Worm (Caenorhabditis elegans) whole organism, L2 larva: ENCODE results near the gene M02D8.6.

Source experiments
- C34F6.9 ChIP-seq: fragments of 150-350 bp; optimal IDR thresholded peaks from 2 replicates; lab custom pipeline; 2014; ENCODE audit warnings: missing biosample characterization, missing genetic modification characterization
- R02D3.7 ChIP-seq: fragments of 150-350 bp; optimal IDR thresholded peaks from 2 replicates; lab custom pipeline; 2014; ENCODE audit warnings: missing biosample characterization, missing genetic modification characterization
- Y55F3AM.14 ChIP-seq: fragments of 200-800 bp; sonication (Bioruptor generic); optimal IDR thresholded peaks from 2 replicates; lab custom pipeline; 2018; ENCODE audit warnings: mild to moderate bottlenecking, missing genetic modification characterization, missing compliant biosample characterization
- blmp-1 ChIP-seq: sonication (generic microtip); optimal IDR thresholded peaks from 2 replicates; lab custom pipeline; 2017; ENCODE audit warnings: missing genetic modification characterization, mild to moderate bottlenecking, missing compliant biosample characterization, antibody characterized with exemption, moderate library complexity; ENCODE audit not compliant: insufficient read depth
- ceh-82 ChIP-seq: fragments of 150-350 bp; optimal IDR thresholded peaks from 2 replicates; lab custom pipeline; 2014; ENCODE audit warnings: missing biosample characterization, missing genetic modification characterization
- crh-2 ChIP-seq: sonication (generic microtip); optimal IDR thresholded peaks from 2 replicates; lab custom pipeline; 2017; ENCODE audit warnings: missing biosample characterization, missing genetic modification characterization
- egl-27 ChIP-seq: sonication (generic microtip); optimal IDR thresholded peaks from 3 replicates; lab custom pipeline; 2017; ENCODE audit warnings: missing biosample characterization, missing genetic modification reagents, missing genetic modification characterization
- elt-3 ChIP-seq: sonication (generic microtip); optimal IDR thresholded peaks from 2 replicates; lab custom pipeline; 2017; ENCODE audit warnings: missing biosample characterization, missing genetic modification characterization
- fos-1 ChIP-seq: fragments of 150-350 bp; optimal IDR thresholded peaks from 2 replicates; lab custom pipeline; 2014; ENCODE audit warnings: missing biosample characterization, missing genetic modification characterization
- gmeb-1 ChIP-seq: fragments of 150-350 bp; optimal IDR thresholded peaks from 2 replicates; lab custom pipeline; 2014; ENCODE audit warnings: missing biosample characterization, missing genetic modification characterization
- lin-11 ChIP-seq: fragments of 150-350 bp; sonication (generic microtip); optimal IDR thresholded peaks from 2 replicates; lab custom pipeline; 2014; ENCODE audit warnings: missing biosample characterization, missing genetic modification characterization, inconsistent platforms, mixed read lengths
- lin-13 ChIP-seq: fragments of 150-350 bp; optimal IDR thresholded peaks from 2 replicates; lab custom pipeline; 2014; ENCODE audit warnings: missing biosample characterization, missing genetic modification reagents, missing genetic modification characterization
- lin-39 ChIP-seq: fragments of 150-350 bp; optimal IDR thresholded peaks from 2 replicates; lab custom pipeline; 2014; ENCODE audit warnings: missing biosample characterization, missing genetic modification reagents, missing genetic modification characterization
- lsy-2 ChIP-seq, 2 experiments: fragments of 150-350 bp in 1 of 2; sonication (generic microtip) in 1 of 2; optimal IDR thresholded peaks; 2 replicates each; lab custom pipeline; 2014 to 2017; ENCODE audit warnings: missing biosample characterization in 2 of 2, missing genetic modification characterization in 2 of 2
- mbf-1 ChIP-seq: sonication (generic microtip); optimal IDR thresholded peaks from 2 replicates; lab custom pipeline; 2017; ENCODE audit warnings: missing biosample characterization, missing genetic modification characterization
- mdl-1 ChIP-seq, 2 experiments: fragments of 150-350 bp in 1 of 2; sonication (generic microtip) in 1 of 2; optimal IDR thresholded peaks; 2 replicates each; lab custom pipeline; 2017; ENCODE audit warnings: missing biosample characterization in 2 of 2, missing genetic modification characterization in 2 of 2
- nhr-10 ChIP-seq: sonication (generic microtip); optimal IDR thresholded peaks from 2 replicates; lab custom pipeline; 2017; ENCODE audit warnings: missing biosample characterization, missing genetic modification characterization
- nhr-11 ChIP-seq: fragments of 150-350 bp; optimal IDR thresholded peaks from 2 replicates; lab custom pipeline; 2014; ENCODE audit warnings: missing biosample characterization, missing genetic modification characterization
- nhr-129 ChIP-seq: fragments of 150-350 bp; optimal IDR thresholded peaks from 2 replicates; lab custom pipeline; 2014; ENCODE audit warnings: missing biosample characterization, missing genetic modification characterization
- nhr-21 ChIP-seq: fragments of 150-350 bp; optimal IDR thresholded peaks from 2 replicates; lab custom pipeline; 2014; ENCODE audit warnings: missing biosample characterization, missing genetic modification characterization
- nhr-25 ChIP-seq: fragments of 150-350 bp; sonication (generic microtip); optimal IDR thresholded peaks from 3 replicates; lab custom pipeline; 2014; ENCODE audit warnings: missing biosample characterization, missing genetic modification characterization
- nhr-6 ChIP-seq: fragments of 150-350 bp; optimal IDR thresholded peaks from 2 replicates; lab custom pipeline; 2014; ENCODE audit warnings: missing biosample characterization, missing genetic modification characterization
- nhr-77 ChIP-seq: fragments of 150-350 bp; optimal IDR thresholded peaks from 2 replicates; lab custom pipeline; 2014; ENCODE audit warnings: missing biosample characterization, missing genetic modification characterization
- peb-1 ChIP-seq: fragments of 150-350 bp; optimal IDR thresholded peaks from 2 replicates; lab custom pipeline; 2014; ENCODE audit warnings: missing biosample characterization, missing genetic modification characterization
- sem-4 ChIP-seq: fragments of 150-350 bp; optimal IDR thresholded peaks from 2 replicates; lab custom pipeline; 2014; ENCODE audit warnings: missing biosample characterization, missing genetic modification reagents, missing genetic modification characterization
- sma-3 ChIP-seq: sonication (generic microtip); optimal IDR thresholded peaks from 2 replicates; lab custom pipeline; 2016; ENCODE audit warnings: missing genetic modification reagents, missing genetic modification characterization, missing compliant biosample characterization
- sma-9 ChIP-seq, 2 experiments: fragments of 150-350 bp in 1 of 2; sonication (generic microtip) in 1 of 2; optimal IDR thresholded peaks; 2 replicates each; lab custom pipeline; 2014 to 2016; ENCODE audit warnings: missing genetic modification characterization in 2 of 2, mild to moderate bottlenecking in 1 of 2, missing biosample characterization in 1 of 2, missing compliant biosample characterization in 1 of 2, missing genetic modification reagents in 1 of 2, moderate library complexity in 1 of 2
- snpc-4 ChIP-seq: fragments of 150-350 bp; optimal IDR thresholded peaks from 2 replicates; lab custom pipeline; 2014; ENCODE audit warnings: missing biosample characterization, missing genetic modification characterization
- zag-1 ChIP-seq: fragments of 150-350 bp; optimal IDR thresholded peaks from 2 replicates; lab custom pipeline; 2014; ENCODE audit warnings: missing biosample characterization, missing genetic modification characterization
- ztf-11 ChIP-seq: sonication (generic microtip); optimal IDR thresholded peaks from 2 replicates; lab custom pipeline; 2017; ENCODE audit warnings: missing biosample characterization, missing genetic modification characterization
- ztf-4 ChIP-seq: fragments of 150-350 bp; optimal IDR thresholded peaks from 2 replicates; lab custom pipeline; 2014; ENCODE audit warnings: missing biosample characterization, missing genetic modification characterization

The M02D8.6 gene

DNA sequence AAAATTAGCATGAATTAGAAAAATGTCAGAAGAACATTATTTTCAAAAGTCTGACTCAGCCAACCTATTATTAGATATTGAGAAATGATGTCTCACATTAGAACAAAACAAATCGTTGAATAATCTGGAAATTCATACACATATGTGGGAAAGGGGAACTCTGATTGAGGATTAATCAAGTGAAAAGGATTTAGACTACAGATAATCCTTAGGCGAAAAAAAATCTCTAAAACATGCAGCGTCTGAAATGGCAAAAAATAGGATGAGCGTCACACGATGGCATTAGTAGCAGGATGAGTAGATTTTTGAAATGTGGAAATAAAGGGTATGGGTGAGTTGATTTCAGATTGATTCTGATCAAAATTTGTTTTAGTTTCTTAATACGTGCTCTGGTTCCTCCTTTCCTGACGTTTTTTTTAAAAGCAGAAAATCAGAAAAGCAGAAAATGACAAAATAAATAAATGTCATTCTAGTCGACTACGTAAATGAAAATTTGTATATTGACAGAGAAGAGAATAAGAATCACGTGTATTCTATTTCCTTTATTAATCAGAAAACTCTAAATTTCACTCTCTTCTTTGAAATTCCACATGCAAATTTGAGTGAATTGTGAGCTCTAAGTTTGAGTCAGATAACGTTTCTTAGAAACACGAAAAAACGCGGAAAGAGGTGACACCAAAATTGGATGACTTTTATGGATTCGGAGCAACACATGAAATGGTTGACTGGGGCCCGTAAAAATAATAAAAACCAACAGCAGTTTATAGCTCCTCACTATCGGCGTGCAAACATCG lies 12.7 kb upstream of the M02D8.6 start:
- no peak for TF ChIP-seq mbf-1
- TF ChIP-seq nhr-11, result no peak
- no peak for TF ChIP-seq blmp-1 (tag; lab: Kevin White, UChicago)
- TF ChIP-seq mdl-1 (tag; optimal IDR thresholded peaks at IDR 0.05; lab: Kevin White, UChicago), result no peak
- TF ChIP-seq ztf-4, result no peak
- TF ChIP-seq ceh-82, result no peak
- no peak for TF ChIP-seq elt-3 (tag; lab: Kevin White, UChicago)
- TF ChIP-seq zag-1, result no peak
- no peak for TF ChIP-seq crh-2 (tag; lab: Kevin White, UChicago)
- no peak for TF ChIP-seq lin-13 (GFP tag; lab: Kevin White, UChicago)
- TF ChIP-seq C34F6.9 (tag; lab: Kevin White, UChicago), result no peak
- no peak for TF ChIP-seq ztf-11 (tag; lab: Kevin White, UChicago)
- TF ChIP-seq lin-39 (tag; lab: Kevin White, UChicago), result no peak
- no peak for TF ChIP-seq sma-3
- no peak for TF ChIP-seq nhr-10
- no peak for TF ChIP-seq gmeb-1 (tag; lab: Kevin White, UChicago)
- TF ChIP-seq lin-11 (tag; lab: Kevin White, UChicago), result no peak

DNA sequence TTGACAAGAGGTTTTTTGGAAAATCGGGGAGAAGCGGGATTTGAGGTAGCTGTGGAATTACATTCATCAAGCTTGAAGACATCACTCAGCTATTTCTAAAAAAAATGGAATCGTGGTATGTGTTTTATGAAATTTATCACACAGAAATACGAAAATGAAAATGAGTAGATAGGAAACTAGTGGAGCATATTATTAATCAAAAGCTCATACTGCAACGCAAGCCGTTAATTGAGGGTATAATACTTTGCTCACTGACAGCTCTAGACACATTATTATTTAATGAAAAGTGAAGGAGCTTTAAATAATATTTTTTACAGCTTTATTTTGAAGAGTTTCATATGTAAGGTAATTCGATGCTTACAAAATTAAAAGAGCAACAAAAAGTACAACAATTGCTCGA lies 11.2 kb upstream of the M02D8.6 start, which contains the start of gene M02D8.7:
Gene M02D8.7, minus strand, starts transcription at position 101 of the 400 bp plus-strand sequence.
- TF ChIP-seq egl-27 (tag; lab: Kevin White, UChicago) (no peak), elt-3 (tag; lab: Kevin White, UChicago) (no peak), nhr-129 (tag; lab: Kevin White, UChicago) (no peak)

DNA sequence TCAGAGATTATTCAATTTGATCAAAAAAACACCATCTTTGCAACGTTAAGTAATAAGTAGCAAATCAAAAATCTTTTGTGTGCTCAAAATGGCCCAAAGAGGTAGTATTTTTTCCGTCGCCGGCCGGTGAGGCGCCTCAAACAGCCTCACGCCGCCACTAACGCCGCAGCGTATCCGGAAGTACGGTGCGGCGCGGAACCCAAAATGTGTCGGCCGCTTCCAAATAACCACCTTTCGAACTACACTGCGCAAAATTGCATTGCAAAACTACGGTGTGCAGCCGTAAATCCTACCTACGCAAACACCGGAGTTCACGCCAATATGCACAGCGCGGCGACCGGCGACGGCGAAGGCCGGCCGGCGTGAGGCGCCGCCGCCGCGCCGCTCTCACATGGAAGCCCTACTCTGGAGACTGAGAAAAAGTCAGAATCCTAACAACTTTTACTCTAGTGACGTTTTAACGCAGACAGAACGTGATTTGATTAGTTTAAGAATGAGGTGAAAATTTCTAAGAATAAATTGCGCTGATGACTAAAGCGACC lies 10.0 kb upstream of the M02D8.6 start:
- TF ChIP-seq lin-13 (GFP tag; lab: Kevin White, UChicago) (no peak), snpc-4 (peak; percentile 1)
- TF ChIP-seq, all 48 proteins: peak for 1

DNA sequence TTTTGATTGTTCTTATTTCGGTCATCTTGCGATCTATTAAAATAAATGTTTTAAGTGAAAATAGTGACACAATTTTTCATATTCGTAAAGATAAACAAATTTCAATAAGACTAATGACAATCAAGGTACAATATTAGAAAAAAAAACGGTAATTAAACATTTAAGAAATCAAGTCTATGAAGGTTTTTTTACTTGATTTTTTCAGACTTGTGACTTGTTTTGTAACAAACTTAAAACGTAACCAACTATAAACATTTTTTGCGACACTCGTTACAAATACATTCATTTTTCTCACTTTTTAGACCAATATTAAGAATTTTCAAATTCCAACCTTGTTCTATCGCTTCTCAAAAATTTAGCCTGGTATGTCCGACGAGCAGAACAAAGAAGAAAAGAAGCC lies 7.7 kb upstream of the M02D8.6 start, which contains the start of gene M02D8.2:
Gene M02D8.2, plus strand, starts transcription at position 301 of the 400 bp plus-strand sequence.
- no peak for TF ChIP-seq egl-27 (tag; lab: Kevin White, UChicago)
- TF ChIP-seq nhr-77, result no peak
- TF ChIP-seq nhr-6, result no peak
- no peak for TF ChIP-seq mdl-1 (tag; optimal IDR thresholded peaks at IDR 0.05; lab: Kevin White, UChicago)
- TF ChIP-seq R02D3.7 (tag; lab: Kevin White, UChicago), result no peak
- TF ChIP-seq peb-1 (tag; lab: Kevin White, UChicago), result no peak
- no peak for TF ChIP-seq Y55F3AM.14 (GFP tag; lab: Kevin White, UChicago)

DNA sequence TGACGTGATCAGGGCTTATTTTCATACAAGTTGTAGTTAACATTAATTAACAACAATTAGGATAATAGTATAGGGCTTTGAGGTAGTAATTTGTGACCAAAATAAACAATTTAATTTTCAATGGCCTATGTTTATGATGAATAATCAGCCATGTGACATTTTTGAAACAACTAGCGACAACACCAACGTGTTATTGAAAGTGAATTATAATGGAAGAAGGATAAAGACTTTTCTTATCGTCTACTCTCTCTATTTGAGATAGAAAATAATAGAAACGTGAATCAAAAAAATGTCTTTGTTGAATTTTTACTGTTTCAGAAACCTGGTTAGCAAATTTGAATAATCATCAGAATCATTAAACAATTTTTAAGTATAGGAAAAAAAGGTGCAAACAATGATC lies 6.1 kb upstream of the M02D8.6 start:
- no peak for TF ChIP-seq Y55F3AM.14 (GFP tag; lab: Kevin White, UChicago)

DNA sequence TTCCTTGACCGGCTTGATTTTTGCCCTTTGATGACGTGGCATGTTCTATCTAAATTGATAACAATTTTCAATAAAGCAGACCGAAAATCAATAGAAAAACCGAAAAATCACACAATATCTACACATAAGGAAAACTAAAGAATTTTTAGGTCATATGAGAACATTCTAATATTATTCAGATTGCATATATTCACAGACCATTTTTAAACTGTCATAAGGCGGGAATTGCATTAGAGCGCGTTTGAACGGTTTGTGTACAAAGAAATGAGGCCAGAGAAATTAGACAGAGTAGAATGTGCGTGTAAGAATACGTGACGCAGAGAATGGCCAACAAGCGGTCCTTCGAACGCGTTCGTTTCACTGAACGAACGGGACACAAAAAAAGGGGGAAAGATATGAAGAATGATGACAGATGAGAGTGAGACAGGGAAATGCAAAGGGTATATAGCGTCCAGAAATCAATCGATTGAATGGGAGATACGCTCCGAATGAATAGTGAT lies 5.3 kb upstream of the M02D8.6 start, which contains the start of gene M02D8.3:
Gene M02D8.3, minus strand, starts transcription at position 51 of the 500 bp plus-strand sequence.
- TF ChIP-seq fos-1 (tag; lab: Kevin White, UChicago) (peak; percentile 55), ztf-4 (no peak), C34F6.9 (tag; lab: Kevin White, UChicago) (peak; percentile 55), crh-2 (tag; lab: Kevin White, UChicago) (peak; percentile 58), nhr-25 (no peak), sma-9 (GFP tag; optimal IDR thresholded peaks at IDR 0.05; lab: Kevin White, UChicago) (peak; percentile 5), sma-9 (tag; optimal IDR thresholded peaks at IDR 0.05; lab: Kevin White, UChicago) (no peak), nhr-129 (tag; lab: Kevin White, UChicago) (peak; percentile 47), sem-4 (tag; lab: Kevin White, UChicago) (peak; percentile 17), nhr-21 (tag; lab: Kevin White, UChicago) (peak; percentile 36), lsy-2 (tag; optimal IDR thresholded peaks at IDR 0.05; lab: Kevin White, UChicago) (peak in 1 of 2 experiments; percentile 61), egl-27 (tag; lab: Kevin White, UChicago) (no peak)
